Fruit fly (Drosophila melanogaster) whole organism, embryonic: ENCODE data around the gene CG5180.

ENCODE experiments used
- Antp ChIP-seq: fragments of 200-800 bp; sonication (Bioruptor generic); optimal IDR thresholded peaks from 3 replicates; lab custom pipeline; 2016; ENCODE audit warnings: missing biosample characterization, missing genetic modification characterization
- Atf6 ChIP-seq: fragments of 200-800 bp; sonication (Bioruptor generic); IDR thresholded peaks from 2 replicates; pipeline ENCODE4 v1.3.6; 2022; ENCODE audit warnings: missing biosample characterization, missing genetic modification characterization
- CG10431 ChIP-seq: fragments of 200-800 bp; sonication (Bioruptor generic); optimal IDR thresholded peaks from 3 replicates; lab custom pipeline; 2018; ENCODE audit warnings: missing biosample characterization, mild to moderate bottlenecking, missing genetic modification characterization
- CG10959 ChIP-seq: fragments of 200-800 bp; sonication (Bioruptor generic); IDR thresholded peaks from 2 replicates; pipeline ENCODE4 v1.3.6; 2022; ENCODE audit warnings: missing biosample characterization, missing genetic modification characterization
- CG11504 ChIP-seq: fragments of 200-800 bp; sonication (Bioruptor generic); optimal IDR thresholded peaks from 3 replicates; lab custom pipeline; 2019; ENCODE audit warnings: missing biosample characterization, mild to moderate bottlenecking, missing genetic modification characterization, moderate library complexity
- CG12071 ChIP-seq: fragments of 200-800 bp; sonication (Bioruptor generic); optimal IDR thresholded peaks from 3 replicates; lab custom pipeline; 2018; ENCODE audit warnings: missing biosample characterization, mild to moderate bottlenecking, missing genetic modification characterization
- CG12769 ChIP-seq: fragments of 200-800 bp; sonication (Bioruptor generic); optimal IDR thresholded peaks from 2 replicates; lab custom pipeline; 2019; ENCODE audit warnings: missing biosample characterization, mild to moderate bottlenecking, missing genetic modification characterization, moderate library complexity
- CG13894 ChIP-seq: fragments of 200-800 bp; sonication (Bioruptor generic); optimal IDR thresholded peaks from 3 replicates; lab custom pipeline; 2018; ENCODE audit warnings: missing biosample characterization, mild to moderate bottlenecking, missing genetic modification characterization, moderate library complexity
- CG14965 ChIP-seq: fragments of 200-800 bp; sonication (Bioruptor generic); optimal IDR thresholded peaks from 2 replicates; lab custom pipeline; 2016; ENCODE audit warnings: missing biosample characterization, missing genetic modification characterization, borderline replicate concordance
- CG17829 ChIP-seq: fragments of 200-800 bp; optimal IDR thresholded peaks from 2 replicates; lab custom pipeline; 2019; ENCODE audit warnings: missing biosample characterization, mild to moderate bottlenecking, missing genetic modification characterization, moderate library complexity
- CG2199 ChIP-seq: fragments of 200-800 bp; sonication (Bioruptor generic); IDR thresholded peaks from 3 replicates; pipeline ENCODE4 v1.3.6; 2022; ENCODE audit warnings: missing biosample characterization, missing genetic modification characterization
- CG31388 ChIP-seq: fragments of 200-800 bp; sonication (Bioruptor generic); optimal IDR thresholded peaks from 2 replicates; lab custom pipeline; 2016; ENCODE audit warnings: missing biosample characterization, missing genetic modification characterization
- CG4360 ChIP-seq: fragments of 200-800 bp; sonication (Bioruptor generic); IDR thresholded peaks from 2 replicates; pipeline ENCODE4 v1.3.6; 2022; ENCODE audit warnings: missing biosample characterization, missing genetic modification characterization
- CG4424 ChIP-seq: fragments of 200-800 bp; sonication (Bioruptor generic); optimal IDR thresholded peaks from 3 replicates; lab custom pipeline; 2016; ENCODE audit warnings: missing biosample characterization, missing genetic modification characterization
- CG8290 ChIP-seq, 3 experiments: fragments of 200-800 bp; sonication (Bioruptor generic); optimal IDR thresholded peaks; 2 replicates each; lab custom pipeline; 2016 to 2019; ENCODE audit warnings: missing biosample characterization in 3 of 3, missing genetic modification characterization in 3 of 3, mild to moderate bottlenecking in 2 of 3, moderate library complexity in 1 of 3
- D ChIP-seq, 2 experiments: fragments of 200-800 bp in 1 of 2; fragments of >200 bp in 1 of 2; sonication (Bioruptor generic) in 1 of 2; optimal IDR thresholded peaks; 2 replicates in 1 of 2; 3 replicates in 1 of 2; lab custom pipeline; 2017; ENCODE audit warnings: mild to moderate bottlenecking in 1 of 2, missing biosample characterization in 1 of 2, missing genetic modification characterization in 1 of 2, missing genetic modification reagents in 1 of 2
- Dip2 ChIP-seq: fragments of 200-800 bp; sonication (Bioruptor generic); IDR thresholded peaks from 2 replicates; pipeline ENCODE4 v1.3.6; 2022; ENCODE audit warnings: missing biosample characterization, missing genetic modification characterization
- HLH4C ChIP-seq: fragments of 200-800 bp; sonication (Bioruptor generic); IDR thresholded peaks from 3 replicates; pipeline ENCODE4 v1.3.6; 2022; ENCODE audit warnings: missing biosample characterization, missing genetic modification characterization; ENCODE audit not compliant: partially characterized antibody
- Kr ChIP-seq: fragments of 200-800 bp; sonication (Bioruptor generic); optimal IDR thresholded peaks from 2 replicates; lab custom pipeline; 2017; ENCODE audit warnings: missing biosample characterization, mild to moderate bottlenecking, missing genetic modification characterization
- MBD-R2 ChIP-seq: fragments of 200-800 bp; sonication (Bioruptor generic); IDR thresholded peaks from 2 replicates; pipeline ENCODE4 v1.3.6; 2022; ENCODE audit warnings: missing biosample characterization, missing genetic modification characterization
- Neu2 ChIP-seq: fragments of 200-800 bp; sonication (Bioruptor generic); optimal IDR thresholded peaks from 3 replicates; lab custom pipeline; 2016; ENCODE audit warnings: missing biosample characterization, missing genetic modification characterization, borderline replicate concordance
- Stat92E ChIP-seq, 3 experiments: fragments of >200 bp in 2 of 3; fragments of 200-800 bp in 1 of 3; sonication (Bioruptor generic) in 1 of 3; optimal IDR thresholded peaks; 2 replicates each; lab custom pipeline; 2017 to 2019; ENCODE audit warnings: missing biosample characterization in 3 of 3, missing genetic modification characterization in 3 of 3, mild to moderate bottlenecking in 1 of 3, moderate library complexity in 1 of 3
- cad ChIP-seq: fragments of >200 bp; optimal IDR thresholded peaks from 2 replicates; lab custom pipeline; 2017; ENCODE audit warnings: missing biosample characterization, missing genetic modification characterization
- cg ChIP-seq: fragments of 200-800 bp; sonication (Bioruptor generic); optimal IDR thresholded peaks from 3 replicates; lab custom pipeline; 2019; ENCODE audit warnings: missing biosample characterization, mild to moderate bottlenecking, missing genetic modification characterization, moderate library complexity
- ci ChIP-seq: fragments of 200-800 bp; sonication (Bioruptor generic); IDR thresholded peaks from 3 replicates; pipeline ENCODE4 v1.3.6; 2022; ENCODE audit warnings: missing biosample characterization, missing genetic modification characterization
- crol ChIP-seq: fragments of 200-800 bp; sonication (Bioruptor generic); IDR thresholded peaks from 2 replicates; pipeline ENCODE4 v1.3.6; 2022; ENCODE audit warnings: missing biosample characterization, missing genetic modification characterization
- dati ChIP-seq: fragments of 200-800 bp; sonication (Bioruptor generic); IDR thresholded peaks from 2 replicates; pipeline ENCODE4 v1.3.6; 2022; ENCODE audit warnings: missing biosample characterization, missing genetic modification characterization
- ftz-f1 ChIP-seq: fragments of 200-800 bp; sonication (Bioruptor generic); optimal IDR thresholded peaks from 2 replicates; lab custom pipeline; 2016; ENCODE audit warnings: missing biosample characterization, missing genetic modification characterization
- ken ChIP-seq: fragments of 200-800 bp; sonication (Bioruptor generic); IDR thresholded peaks from 3 replicates; pipeline ENCODE4 v1.3.6; 2022; ENCODE audit warnings: missing biosample characterization, missing genetic modification characterization
- mirr ChIP-seq: fragments of 200-800 bp; sonication (Bioruptor generic); optimal IDR thresholded peaks from 3 replicates; lab custom pipeline; 2018; ENCODE audit warnings: missing biosample characterization, mild to moderate bottlenecking, missing genetic modification characterization
- pan ChIP-seq, 4 experiments: fragments of >200 bp in 3 of 4; fragments of 200-800 bp in 1 of 4; sonication (Bioruptor generic) in 1 of 4; optimal IDR thresholded peaks in 3 of 4; IDR thresholded peaks in 1 of 4; 2 replicates each; pipeline versions ENCODE4 v1.3.6 to Lab custom; 2017 to 2022; ENCODE audit warnings: missing biosample characterization in 2 of 4, missing genetic modification characterization in 2 of 4, mixed read lengths in 1 of 4
- pho ChIP-seq: fragments of 200-800 bp; sonication (Bioruptor generic); optimal IDR thresholded peaks from 2 replicates; lab custom pipeline; 2016; ENCODE audit warnings: missing biosample characterization, missing genetic modification characterization
- phol ChIP-seq: fragments of 200-800 bp; sonication (Bioruptor generic); optimal IDR thresholded peaks from 3 replicates; lab custom pipeline; 2018; ENCODE audit warnings: missing biosample characterization, mild to moderate bottlenecking, missing genetic modification characterization, moderate library complexity
- pros ChIP-seq: fragments of 200-800 bp; sonication (Bioruptor generic); optimal IDR thresholded peaks from 3 replicates; lab custom pipeline; 2019; ENCODE audit warnings: missing biosample characterization, mild to moderate bottlenecking, missing genetic modification characterization, moderate library complexity
- sens ChIP-seq: fragments of 200-800 bp; sonication (Bioruptor generic); peaks from one replicate; lab custom pipeline; 2016; ENCODE audit warnings: missing biosample characterization, missing genetic modification characterization
- slbo ChIP-seq: fragments of 200-800 bp; sonication (Bioruptor generic); IDR thresholded peaks from 2 replicates; pipeline ENCODE4 v1.3.6; 2022; ENCODE audit warnings: missing biosample characterization, missing genetic modification characterization
- trem ChIP-seq: fragments of 200-800 bp; optimal IDR thresholded peaks from 3 replicates; lab custom pipeline; 2019; ENCODE audit warnings: missing biosample characterization, mild to moderate bottlenecking, missing genetic modification characterization, moderate library complexity
- ttk ChIP-seq: fragments of 200-800 bp; sonication (Bioruptor generic); IDR thresholded peaks from 2 replicates; pipeline ENCODE4 v2.1.2; 2022; ENCODE audit warnings: missing biosample characterization, missing genetic modification characterization
- twi ChIP-seq: fragments of 200-800 bp; optimal IDR thresholded peaks from 2 replicates; lab custom pipeline; 2019; ENCODE audit warnings: missing biosample characterization, mild to moderate bottlenecking, missing genetic modification characterization, moderate library complexity
- vvl ChIP-seq: fragments of 200-800 bp; sonication (Bioruptor generic); IDR thresholded peaks from 2 replicates; pipeline ENCODE4 v1.3.6; 2022; ENCODE audit warnings: missing biosample characterization, missing genetic modification characterization

Gene CG5180

DNA sequence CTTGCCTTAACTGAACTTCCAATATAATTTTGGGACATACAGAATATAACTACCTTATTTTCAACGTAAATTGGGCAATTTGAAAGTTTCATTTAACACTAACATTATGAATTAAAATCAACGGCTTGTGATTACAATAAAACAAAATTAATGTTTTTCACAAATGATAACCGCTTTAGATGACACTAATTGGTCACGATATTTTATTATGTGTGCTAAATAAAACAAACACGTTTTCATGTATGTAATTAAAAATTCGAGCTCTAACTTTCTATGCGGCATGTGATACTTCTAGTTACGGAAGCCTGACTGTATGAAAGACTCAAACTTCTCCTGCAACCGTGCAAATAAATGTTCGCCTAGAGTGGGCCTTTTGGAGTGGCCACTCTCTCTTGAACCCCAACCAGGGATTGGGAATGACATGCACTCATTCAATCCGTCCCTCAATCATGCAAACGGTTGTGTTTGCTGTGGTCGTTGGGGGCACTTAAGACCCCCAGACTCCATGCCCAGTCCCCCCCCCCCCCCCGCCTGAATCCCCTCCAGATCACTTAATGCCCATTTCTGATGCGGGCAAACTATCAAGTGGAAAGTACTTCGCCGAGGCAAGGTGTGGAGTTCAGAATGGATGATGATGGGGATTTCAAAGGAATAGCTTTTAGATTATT, 37.5 kb downstream of the CG5180 start (continued):
- TF ChIP-seq Neu2 (GFP tag; lab: Kevin White, UChicago) (no peak), CG17829 (tag; lab: Kevin White, UChicago) (no peak), CG8290 (GFP tag; optimal IDR thresholded peaks at IDR 0.05; lab: Kevin White, UChicago) (no peak), CG8290 (tag; optimal IDR thresholded peaks at IDR 0.05; lab: Kevin White, UChicago) (no peak), ci (GFP tag; lab: Robert Waterston, UW) (0 out of 3 replicates have a peak, but pooled peaks have one; percentile 26), D (optimal IDR thresholded peaks at IDR 0.05; lab: Kevin White, UChicago) (no peak), D (GFP tag; optimal IDR thresholded peaks at IDR 0.05; lab: Kevin White, UChicago) (peak; percentile 43), Dip2 (no peak), CG4360 (GFP tag; lab: Robert Waterston, UW) (no peak), slbo (GFP tag; lab: Robert Waterston, UW) (no peak), trem (tag; lab: Kevin White, UChicago) (no peak), Antp (GFP tag; lab: Kevin White, UChicago) (no peak), CG14965 (no peak), crol (GFP tag; lab: Robert Waterston, UW) (peak; percentile 81), MBD-R2 (GFP tag; lab: Robert Waterston, UW) (no peak), CG11504 (tag; lab: Kevin White, UChicago) (peak; percentile 12), ken (GFP tag; lab: Robert Waterston, UW) (no peak), HLH4C (GFP tag; lab: Robert Waterston, UW) (no peak), mirr (GFP tag; lab: Kevin White, UChicago) (no peak), CG2199 (GFP tag; lab: Robert Waterston, UW) (no peak), dati (GFP tag; lab: Robert Waterston, UW) (0 out of 2 replicates have a peak, but pooled peaks have one; percentile 13)

DNA sequence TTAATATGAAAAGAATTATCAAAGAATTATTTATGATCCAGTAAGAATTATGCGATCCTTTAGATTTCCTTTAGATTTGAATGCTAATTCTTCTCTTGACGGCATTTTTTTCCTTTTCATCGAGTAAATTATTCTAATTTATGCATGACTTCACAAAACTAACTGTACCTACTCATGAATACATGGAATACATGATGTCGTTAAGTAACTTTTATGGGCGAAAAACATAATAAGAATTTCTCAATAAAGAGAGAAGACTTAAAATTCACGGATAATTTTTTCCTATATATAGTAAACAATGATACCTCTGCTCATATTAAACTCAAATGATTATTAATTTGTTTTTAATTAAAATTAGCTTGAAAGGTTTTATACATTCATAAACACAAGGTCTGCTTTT, 38.2 kb downstream of the CG5180 start:
- TF ChIP-seq ttk (GFP tag; lab: Robert Waterston, UW) (no peak), pan (optimal IDR thresholded peaks at IDR 0.05; lab: Kevin White, UChicago) (no peak), pan (GFP tag; optimal IDR thresholded peaks at IDR 0.05 in 1 of 2, IDR thresholded peaks at IDR 0.05 in 1 of 2) (no peak), CG12071 (no peak), CG10431 (GFP tag; lab: Kevin White, UChicago) (peak; percentile 95), ftz-f1 (GFP tag; lab: Kevin White, UChicago) (no peak)
- TF ChIP-seq, all 482 proteins: peak for 1

dm6 chr3R:20596337-20596962, 38.7 kb downstream of the CG5180 start:
- peak; percentile 24 for TF ChIP-seq cad (GFP tag; lab: Kevin White, UChicago)
- no peak for TF ChIP-seq Atf6 (GFP tag; lab: Robert Waterston, UW)
- peak; percentile 61; the same call in 1 of the 2 replicates for TF ChIP-seq vvl
- peak; percentile 10 for TF ChIP-seq cg (GFP tag; lab: Kevin White, UChicago)
- peak; percentile 6 for TF ChIP-seq phol (tag; lab: Kevin White, UChicago)
- TF ChIP-seq Kr (GFP tag; lab: Kevin White, UChicago), result no peak
- TF ChIP-seq pros (GFP tag; lab: Kevin White, UChicago), result peak; percentile 48
- TF ChIP-seq sens (GFP tag; lab: Kevin White, UChicago), result peak; percentile 64
- no peak for TF ChIP-seq CG4424 (GFP tag; lab: Kevin White, UChicago)
- TF ChIP-seq twi (tag; lab: Kevin White, UChicago), result peak; percentile 54
- no peak for TF ChIP-seq CG12769 (tag; lab: Kevin White, UChicago)
- TF ChIP-seq Stat92E (GFP tag; optimal IDR thresholded peaks at IDR 0.05; lab: Kevin White, UChicago), result peak in 1 of 3 experiments; percentile 61
- no peak for TF ChIP-seq pho
- TF ChIP-seq CG31388 (GFP tag; lab: Kevin White, UChicago), result no peak
- TF ChIP-seq CG13894 (tag; lab: Kevin White, UChicago), result peak; percentile 17
- TF ChIP-seq CG10959 (GFP tag; lab: Robert Waterston, UW), result no peak
